Worm (Caenorhabditis elegans) whole organism, young adult: ENCODE data around the gene ZK686.3.
A peak's percentile ranks its signal among the peaks of the same experiment; 100 is the strongest.

ENCODE experiments used
- C06A6.2 ChIP-seq: fragments of 200-800 bp; sonication (Bioruptor generic); conservative IDR thresholded peaks from 2 replicates; pipeline ENCODE4 v1.3.6; 2022; ENCODE audit warnings: missing genetic modification characterization, missing compliant biosample characterization
- F10E7.11 ChIP-seq: sonication (generic microtip); optimal IDR thresholded peaks from 2 replicates; lab custom pipeline; 2017; ENCODE audit warnings: mild to moderate bottlenecking, missing genetic modification characterization, moderate library complexity, missing compliant biosample characterization
- F33H1.4 ChIP-seq: fragments of 200-800 bp; sonication (Bioruptor generic); IDR thresholded peaks from 2 replicates; pipeline ENCODE4 v1.3.6; 2022; ENCODE audit warnings: missing genetic modification reagents, missing genetic modification characterization, missing compliant biosample characterization
- F39B2.1 ChIP-seq: fragments of 200-800 bp; sonication (Bioruptor generic); IDR thresholded peaks from 2 replicates; pipeline ENCODE4 v1.3.6; 2022; ENCODE audit warnings: missing genetic modification reagents, missing genetic modification characterization, missing compliant biosample characterization
- F57C9.4 ChIP-seq: sonication (generic microtip); optimal IDR thresholded peaks from 2 replicates; lab custom pipeline; 2017; ENCODE audit warnings: mild to moderate bottlenecking, missing genetic modification characterization, missing compliant biosample characterization
- K12H6.12 ChIP-seq: fragments of 200-800 bp; sonication (Bioruptor generic); optimal IDR thresholded peaks from 2 replicates; lab custom pipeline; 2018; ENCODE audit warnings: mild to moderate bottlenecking, missing genetic modification characterization, missing compliant biosample characterization
- T26A5.8 ChIP-seq: sonication (generic microtip); optimal IDR thresholded peaks from 2 replicates; lab custom pipeline; 2016; ENCODE audit warnings: missing genetic modification characterization, missing compliant biosample characterization
- Y53F4B.3 ChIP-seq: fragments of 200-800 bp; sonication (Bioruptor generic); IDR thresholded peaks from 2 replicates; pipeline ENCODE4 v1.3.6; 2022; ENCODE audit warnings: missing genetic modification reagents, missing genetic modification characterization, missing compliant biosample characterization
- Y53G8AR.9 ChIP-seq: fragments of 200-800 bp; sonication (Bioruptor generic); conservative IDR thresholded peaks from 2 replicates; pipeline ENCODE4 v1.3.6; 2022; ENCODE audit warnings: missing genetic modification reagents, missing genetic modification characterization, missing compliant biosample characterization
- Y79H2A.3 ChIP-seq: fragments of 200-800 bp; sonication (Bioruptor generic); conservative IDR thresholded peaks from 2 replicates; pipeline ENCODE4 v1.3.6; 2022; ENCODE audit warnings: missing genetic modification reagents, missing genetic modification characterization, missing compliant biosample characterization
- ZK185.1 ChIP-seq: sonication (generic microtip); optimal IDR thresholded peaks from 2 replicates; lab custom pipeline; 2016; ENCODE audit warnings: mild to moderate bottlenecking, missing genetic modification characterization, missing compliant biosample characterization; ENCODE audit not compliant: poor library complexity, severe bottlenecking
- aptf-2 ChIP-seq: fragments of 200-800 bp; sonication (Bioruptor generic); conservative IDR thresholded peaks from 2 replicates; pipeline ENCODE4 v1.3.6; 2022; ENCODE audit warnings: missing genetic modification reagents, missing genetic modification characterization, missing compliant biosample characterization
- attf-3 ChIP-seq: fragments of 200-800 bp; sonication (Bioruptor generic); conservative IDR thresholded peaks from 2 replicates; pipeline ENCODE4 v1.3.6; 2022; ENCODE audit warnings: missing genetic modification reagents, missing genetic modification characterization, missing compliant biosample characterization
- attf-6 ChIP-seq: fragments of 200-800 bp; sonication (Bioruptor generic); IDR thresholded peaks from 2 replicates; pipeline ENCODE4 v1.3.6; 2022; ENCODE audit warnings: missing genetic modification reagents, missing genetic modification characterization, missing compliant biosample characterization
- ccch-3 ChIP-seq: fragments of 200-800 bp; sonication (Bioruptor generic); optimal IDR thresholded peaks from 2 replicates; lab custom pipeline; 2018; ENCODE audit warnings: mild to moderate bottlenecking, missing genetic modification characterization, missing compliant biosample characterization
- cebp-1 ChIP-seq, 2 experiments: fragments of 200-800 bp in 1 of 2; sonication (Bioruptor generic) in 1 of 2; sonication (generic microtip) in 1 of 2; IDR thresholded peaks in 1 of 2; optimal IDR thresholded peaks in 1 of 2; 2 replicates each; pipeline versions ENCODE4 v1.3.6 to Lab custom; 2017 to 2022; ENCODE audit warnings: missing compliant biosample characterization in 2 of 2, missing genetic modification characterization in 2 of 2, mild to moderate bottlenecking in 1 of 2, missing genetic modification reagents in 1 of 2, moderate library complexity in 1 of 2
- chd-7 ChIP-seq: sonication (generic microtip); optimal IDR thresholded peaks from 2 replicates; lab custom pipeline; 2016; ENCODE audit warnings: mild to moderate bottlenecking, missing genetic modification characterization, moderate library complexity, missing compliant biosample characterization
- dpff-1 ChIP-seq: sonication (generic microtip); optimal IDR thresholded peaks from 2 replicates; lab custom pipeline; 2017; ENCODE audit warnings: mild to moderate bottlenecking, missing genetic modification characterization, missing compliant biosample characterization
- efl-1 ChIP-seq: fragments of 150-350 bp; optimal IDR thresholded peaks from 2 replicates; lab custom pipeline; 2014; ENCODE audit warnings: missing biosample characterization, missing genetic modification reagents, missing genetic modification characterization
- ets-4 ChIP-seq: fragments of 200-800 bp; sonication (Bioruptor generic); optimal IDR thresholded peaks from 2 replicates; lab custom pipeline; 2018; ENCODE audit warnings: mild to moderate bottlenecking, missing genetic modification characterization, missing compliant biosample characterization
- gei-17 ChIP-seq: fragments of 200-800 bp; sonication (Bioruptor generic); optimal IDR thresholded peaks from 2 replicates; lab custom pipeline; 2018; ENCODE audit warnings: mild to moderate bottlenecking, missing genetic modification characterization, missing compliant biosample characterization
- hmg-1.2 ChIP-seq: fragments of 200-800 bp; sonication (Bioruptor generic); IDR thresholded peaks from 2 replicates; pipeline ENCODE4 v1.3.6; 2022; ENCODE audit warnings: missing genetic modification reagents, missing genetic modification characterization, missing compliant biosample characterization
- lag-1 ChIP-seq: fragments of 200-800 bp; sonication (Bioruptor generic); IDR thresholded peaks from 2 replicates; pipeline ENCODE4 v1.3.6; 2022; ENCODE audit warnings: missing genetic modification reagents, missing genetic modification characterization, missing compliant biosample characterization
- let-607 ChIP-seq, 2 experiments: fragments of 200-800 bp in 1 of 2; sonication (Bioruptor generic) in 1 of 2; sonication (generic microtip) in 1 of 2; optimal IDR thresholded peaks; 2 replicates each; lab custom pipeline; 2016 to 2018; ENCODE audit warnings: mild to moderate bottlenecking in 2 of 2, missing compliant biosample characterization in 2 of 2, missing genetic modification characterization in 2 of 2, moderate library complexity in 2 of 2, missing genotype in 1 of 2
- lin-35 ChIP-seq, 3 experiments: fragments of 150-350 bp in 2 of 3; sonication (generic microtip) in 1 of 3; optimal IDR thresholded peaks; 2 replicates each; lab custom pipeline; 2014 to 2018; ENCODE audit warnings: missing biosample characterization in 3 of 3, missing genetic modification characterization in 3 of 3, missing genetic modification reagents in 3 of 3
- lin-54 ChIP-seq: fragments of 200-800 bp; sonication (Bioruptor generic); optimal IDR thresholded peaks from 2 replicates; lab custom pipeline; 2018; ENCODE audit warnings: mild to moderate bottlenecking, missing genetic modification characterization, missing compliant biosample characterization
- mcd-1 ChIP-seq: fragments of 200-800 bp; sonication (Bioruptor generic); IDR thresholded peaks from 2 replicates; pipeline ENCODE4 v1.3.6; 2022; ENCODE audit warnings: missing genetic modification reagents, missing genetic modification characterization, missing compliant biosample characterization
- nfya-1 ChIP-seq: sonication (generic microtip); optimal IDR thresholded peaks from 2 replicates; lab custom pipeline; 2017; ENCODE audit warnings: antibody characterized with exemption, missing compliant biosample characterization, missing genetic modification characterization, borderline replicate concordance; ENCODE audit not compliant: insufficient read depth
- nhr-27 ChIP-seq: fragments of 200-800 bp; sonication (Bioruptor generic); optimal IDR thresholded peaks from 2 replicates; lab custom pipeline; 2018; ENCODE audit warnings: mild to moderate bottlenecking, missing genetic modification characterization, moderate library complexity, missing compliant biosample characterization
- nhr-90 ChIP-seq: sonication (generic microtip); optimal IDR thresholded peaks from 2 replicates; lab custom pipeline; 2016; ENCODE audit warnings: missing genotype, mild to moderate bottlenecking, missing genetic modification characterization, missing compliant biosample characterization
- pbrm-1 ChIP-seq: fragments of 200-800 bp; sonication (Bioruptor generic); IDR thresholded peaks from 2 replicates; pipeline ENCODE4 v1.3.6; 2022; ENCODE audit warnings: missing genetic modification reagents, missing genetic modification characterization, missing compliant biosample characterization
- rcor-1 ChIP-seq: fragments of 200-800 bp; sonication (Bioruptor generic); IDR thresholded peaks from 2 replicates; pipeline ENCODE4 v1.3.6; 2022; ENCODE audit warnings: missing genetic modification reagents, missing genetic modification characterization, missing compliant biosample characterization
- repo-1 ChIP-seq: sonication (generic microtip); optimal IDR thresholded peaks from 2 replicates; lab custom pipeline; 2017; ENCODE audit warnings: mild to moderate bottlenecking, missing genetic modification characterization, missing compliant biosample characterization
- sea-2 ChIP-seq: fragments of 200-800 bp; sonication (Bioruptor generic); IDR thresholded peaks from 2 replicates; pipeline ENCODE4 v1.3.6; 2022; ENCODE audit warnings: missing genetic modification characterization, missing compliant biosample characterization
- snpc-1.3 ChIP-seq: sonication (generic microtip); optimal IDR thresholded peaks from 2 replicates; lab custom pipeline; 2017; ENCODE audit warnings: missing genetic modification characterization, mild to moderate bottlenecking, missing compliant biosample characterization, antibody characterized with exemption, moderate library complexity, missing genotype, missing genetic modification reagents; ENCODE audit not compliant: insufficient read depth
- snpc-3.4 ChIP-seq: sonication (generic microtip); optimal IDR thresholded peaks from 2 replicates; lab custom pipeline; 2017; ENCODE audit warnings: missing genetic modification characterization, mild to moderate bottlenecking, missing compliant biosample characterization, antibody characterized with exemption, moderate library complexity, missing genotype, missing genetic modification reagents
- tbp1 ChIP-seq: fragments of 200-800 bp; sonication (Bioruptor generic); optimal IDR thresholded peaks from 2 replicates; lab custom pipeline; 2018; ENCODE audit warnings: mild to moderate bottlenecking, missing genetic modification characterization, missing compliant biosample characterization
- tbx-9 ChIP-seq: sonication (generic microtip); optimal IDR thresholded peaks from 2 replicates; lab custom pipeline; 2016; ENCODE audit warnings: borderline replicate concordance, missing genetic modification characterization, inconsistent platforms, missing compliant biosample characterization
- unc-62 ChIP-seq: fragments of 150-350 bp; optimal IDR thresholded peaks from 2 replicates; lab custom pipeline; 2014; ENCODE audit warnings: missing biosample characterization, missing genetic modification reagents, missing genetic modification characterization
- zim-3 ChIP-seq: sonication (generic microtip); optimal IDR thresholded peaks from 2 replicates; lab custom pipeline; 2017; ENCODE audit warnings: mild to moderate bottlenecking, missing genetic modification characterization, moderate library complexity, missing compliant biosample characterization
- ztf-18 ChIP-seq: sonication (generic microtip); optimal IDR thresholded peaks from 2 replicates; lab custom pipeline; 2016; ENCODE audit warnings: missing genotype, mild to moderate bottlenecking, missing genetic modification characterization, missing compliant biosample characterization
- ztf-26 ChIP-seq: sonication (generic microtip); optimal IDR thresholded peaks from 2 replicates; lab custom pipeline; 2017; ENCODE audit warnings: missing genetic modification characterization, missing compliant biosample characterization
- ztf-28 ChIP-seq: fragments of 200-800 bp; sonication (Bioruptor generic); IDR thresholded peaks from 2 replicates; pipeline ENCODE4 v1.3.6; 2022; ENCODE audit warnings: missing genetic modification reagents, missing genetic modification characterization, missing compliant biosample characterization
- ztf-3 ChIP-seq: fragments of 200-800 bp; sonication (Bioruptor generic); optimal IDR thresholded peaks from 2 replicates; lab custom pipeline; 2018; ENCODE audit warnings: mild to moderate bottlenecking, missing genetic modification characterization, missing compliant biosample characterization
- ztf-6 ChIP-seq: fragments of 200-800 bp; sonication (Bioruptor generic); IDR thresholded peaks from 2 replicates; pipeline ENCODE4 v1.3.6; 2022; ENCODE audit warnings: missing genetic modification reagents, missing genetic modification characterization, missing compliant biosample characterization

The ZK686.3 gene

ce11 chrIII:7743183-7743582 lies 25.7 kb downstream of the ZK686.3 start (continued):
- TF ChIP-seq pbrm-1 (GFP tag; lab: Robert Waterston, UW): no peak
- no peak for TF ChIP-seq ets-4
- TF ChIP-seq efl-1: no peak
- no peak for TF ChIP-seq nhr-27 (tag; lab: Kevin White, UChicago)
- no peak for TF ChIP-seq Y79H2A.3
- no peak for TF ChIP-seq gei-17
- TF ChIP-seq Y53G8AR.9 (GFP tag; lab: Robert Waterston, UW): no peak

- TF ChIP-seq F57C9.4 (no peak), nfya-1 (tag; lab: Kevin White, UChicago) (no peak), lin-35 (GFP tag; optimal IDR thresholded peaks at IDR 0.05; lab: Kevin White, UChicago) (peak in 1 of 3 experiments; percentile 40), let-607 (tag; optimal IDR thresholded peaks at IDR 0.05; lab: Kevin White, UChicago) (peak in 1 of 2 experiments; percentile 26), ztf-26 (tag; lab: Kevin White, UChicago) (peak; percentile 8), gei-17 (no peak), nhr-90 (tag; lab: Kevin White, UChicago) (no peak), cebp-1 (GFP tag; IDR thresholded peaks at IDR 0.05; lab: Robert Waterston, UW) (no peak), cebp-1 (tag; optimal IDR thresholded peaks at IDR 0.05; lab: Kevin White, UChicago) (peak; percentile 14), tbx-9 (no peak), Y53F4B.3 (GFP tag; lab: Robert Waterston, UW) (no peak), attf-6 (GFP tag; lab: Robert Waterston, UW) (no peak), F39B2.1 (GFP tag; lab: Robert Waterston, UW) (no peak), snpc-3.4 (tag; lab: Kevin White, UChicago) (no peak), chd-7 (tag; lab: Kevin White, UChicago) (peak; percentile 52), mcd-1 (GFP tag; lab: Robert Waterston, UW) (no peak), lag-1 (GFP tag; lab: Robert Waterston, UW) (no peak), lin-54 (no peak), zim-3 (tag; lab: Kevin White, UChicago) (peak; percentile 59), ZK185.1 (tag; lab: Kevin White, UChicago) (peak; percentile 51), tbp1 (GFP tag; lab: Kevin White, UChicago) (no peak), sea-2 (GFP tag; lab: Robert Waterston, UW) (no peak), hmg-1.2 (GFP tag; lab: Robert Waterston, UW) (no peak), attf-3 (no peak), C06A6.2 (GFP tag; lab: Robert Waterston, UW) (0 out of 2 replicates have a peak, but pooled peaks have one; percentile 49), ztf-6 (no peak), rcor-1 (no peak), F33H1.4 (GFP tag; lab: Robert Waterston, UW) (no peak), ztf-18 (tag; lab: Kevin White, UChicago) (no peak), snpc-1.3 (tag; lab: Kevin White, UChicago) (no peak), K12H6.12 (no peak), T26A5.8 (no peak), ccch-3 (GFP tag; lab: Kevin White, UChicago) (no peak), ztf-28 (no peak), dpff-1 (tag; lab: Kevin White, UChicago) (peak; percentile 74), F10E7.11 (peak; percentile 52), unc-62 (GFP tag; lab: Kevin White, UChicago) (no peak), repo-1 (peak; percentile 11), ztf-3 (no peak), aptf-2 (GFP tag; lab: Robert Waterston, UW) (0 out of 2 replicates have a peak, but pooled peaks have one; percentile 11)
Measured at ce11 chrIII:7737646-7738258, 31.1 kb downstream of the ZK686.3 start.
